Worm (Caenorhabditis elegans): Measurements from ENCODE around the gene ztf-25.

- TF ChIP-seq nhr-47 (tag; optimal IDR thresholded peaks at IDR 0.05): no peak
- TF ChIP-seq nhr-76 (tag; optimal IDR thresholded peaks at IDR 0.05): no peak
- TF ChIP-seq snu-23 (GFP tag; optimal IDR thresholded peaks at IDR 0.05): no peak
- no peak for TF ChIP-seq mab-9 (GFP tag; IDR thresholded peaks at IDR 0.05)
These were observed 26.9 kb downstream of the ztf-25 start, which contains the start of gene F57G4.10 for ce11 chrV:17628566-17628965.
